Worm (Caenorhabditis elegans) whole organism, L3 larva: ENCODE results near the gene ubh-3.

Experiments used
- R02D3.7 ChIP-seq: fragments of 150-350 bp; optimal IDR thresholded peaks from 2 replicates; lab custom pipeline; 2014; ENCODE audit warnings: missing biosample characterization, missing genetic modification characterization
- ZK546.5 ChIP-seq: sonication (generic microtip); optimal IDR thresholded peaks from 2 replicates; lab custom pipeline; 2017; ENCODE audit warnings: missing biosample characterization, missing genetic modification characterization
- aly-2 ChIP-seq: fragments of 150-350 bp; optimal IDR thresholded peaks from 2 replicates; lab custom pipeline; 2014; ENCODE audit warnings: missing biosample characterization, missing genetic modification characterization
- ama-1 ChIP-seq: fragments of 150-350 bp; optimal IDR thresholded peaks from 2 replicates; lab custom pipeline; 2018
- ceh-16 ChIP-seq: sonication (generic microtip); optimal IDR thresholded peaks from 2 replicates; lab custom pipeline; 2017; ENCODE audit warnings: missing biosample characterization, missing genetic modification characterization
- ceh-28 ChIP-seq: fragments of 150-350 bp; optimal IDR thresholded peaks from 2 replicates; lab custom pipeline; 2014; ENCODE audit warnings: missing biosample characterization, missing genetic modification reagents, missing genetic modification characterization
- ceh-82 ChIP-seq: fragments of 150-350 bp; optimal IDR thresholded peaks from 2 replicates; lab custom pipeline; 2014; ENCODE audit warnings: missing biosample characterization, missing genetic modification characterization
- ceh-9 ChIP-seq: sonication (generic microtip); optimal IDR thresholded peaks from 2 replicates; lab custom pipeline; 2018; ENCODE audit warnings: missing biosample characterization, missing genetic modification characterization
- daf-12 ChIP-seq: fragments of 150-350 bp; optimal IDR thresholded peaks from 2 replicates; lab custom pipeline; 2014; ENCODE audit warnings: missing biosample characterization, missing genetic modification reagents, missing genetic modification characterization
- elt-1 ChIP-seq: fragments of 150-350 bp; optimal IDR thresholded peaks from 2 replicates; lab custom pipeline; 2014; ENCODE audit warnings: missing biosample characterization, missing genetic modification characterization
- elt-2 ChIP-seq: sonication (generic microtip); optimal IDR thresholded peaks from 2 replicates; lab custom pipeline; 2016; ENCODE audit warnings: missing genetic modification reagents, mild to moderate bottlenecking, missing genetic modification characterization, missing compliant biosample characterization
- elt-3 ChIP-seq, 3 experiments: fragments of 150-350 bp in 1 of 3; sonication (generic microtip) in 2 of 3; optimal IDR thresholded peaks; 2 replicates in 2 of 3; 4 replicates in 1 of 3; lab custom pipeline; 2014 to 2017; ENCODE audit warnings: missing biosample characterization in 3 of 3, missing genetic modification characterization in 3 of 3
- eor-1 ChIP-seq, 2 experiments: fragments of 150-350 bp; optimal IDR thresholded peaks; 2 replicates each; lab custom pipeline; 2014 to 2018; ENCODE audit warnings: missing biosample characterization in 2 of 2, missing genetic modification characterization in 2 of 2
- fkh-10 ChIP-seq: sonication (generic microtip); optimal IDR thresholded peaks from 2 replicates; lab custom pipeline; 2017; ENCODE audit warnings: missing biosample characterization, missing genetic modification reagents, missing genetic modification characterization
- hmg-11 ChIP-seq: sonication (generic microtip); optimal IDR thresholded peaks from 2 replicates; lab custom pipeline; 2016; ENCODE audit warnings: missing genetic modification characterization, missing compliant biosample characterization
- jun-1 ChIP-seq: fragments of 150-350 bp; optimal IDR thresholded peaks from 2 replicates; lab custom pipeline; 2014; ENCODE audit warnings: missing biosample characterization, missing genetic modification reagents, missing genetic modification characterization
- lin-15B ChIP-seq: fragments of 150-350 bp; optimal IDR thresholded peaks from 2 replicates; lab custom pipeline; 2014; ENCODE audit warnings: missing biosample characterization, missing genetic modification characterization
- lin-39 ChIP-seq: fragments of 150-350 bp; optimal IDR thresholded peaks from 2 replicates; lab custom pipeline; 2018; ENCODE audit warnings: missing biosample characterization, missing genetic modification reagents, missing genetic modification characterization
- lsy-12 ChIP-seq: sonication (generic microtip); optimal IDR thresholded peaks from 2 replicates; lab custom pipeline; 2016; ENCODE audit warnings: mild to moderate bottlenecking, missing genetic modification characterization, missing compliant biosample characterization
- mdl-1 ChIP-seq: fragments of 150-350 bp; optimal IDR thresholded peaks from 2 replicates; lab custom pipeline; 2014; ENCODE audit warnings: missing biosample characterization, missing genetic modification characterization
- mml-1 ChIP-seq: fragments of 150-350 bp; sonication (generic microtip); optimal IDR thresholded peaks from 3 replicates; lab custom pipeline; 2014; ENCODE audit warnings: missing biosample characterization, missing genetic modification characterization
- nfya-1 ChIP-seq: sonication (generic microtip); optimal IDR thresholded peaks from 2 replicates; lab custom pipeline; 2017; ENCODE audit warnings: missing genetic modification characterization, mild to moderate bottlenecking, missing compliant biosample characterization, antibody characterized with exemption, moderate library complexity; ENCODE audit not compliant: insufficient read depth
- nhr-11 ChIP-seq: fragments of 150-350 bp; optimal IDR thresholded peaks from 2 replicates; lab custom pipeline; 2014; ENCODE audit warnings: missing biosample characterization, missing genetic modification characterization
- nhr-23 ChIP-seq: fragments of 150-350 bp; optimal IDR thresholded peaks from 2 replicates; lab custom pipeline; 2014; ENCODE audit warnings: missing biosample characterization, missing genetic modification reagents, missing genetic modification characterization
- nhr-237 ChIP-seq: fragments of 150-350 bp; optimal IDR thresholded peaks from 2 replicates; lab custom pipeline; 2014; ENCODE audit warnings: missing biosample characterization, missing genetic modification characterization
- nhr-25 ChIP-seq: sonication (generic microtip); optimal IDR thresholded peaks from 2 replicates; lab custom pipeline; 2017; ENCODE audit warnings: missing biosample characterization, missing genetic modification characterization
- nhr-28 ChIP-seq: fragments of 150-350 bp; optimal IDR thresholded peaks from 2 replicates; lab custom pipeline; 2014; ENCODE audit warnings: missing biosample characterization, missing genetic modification characterization
- nhr-67 ChIP-seq: fragments of 150-350 bp; optimal IDR thresholded peaks from 2 replicates; lab custom pipeline; 2014; ENCODE audit warnings: missing biosample characterization, missing genetic modification characterization
- nhr-76 ChIP-seq: fragments of 150-350 bp; sonication (generic microtip); optimal IDR thresholded peaks from 5 replicates; lab custom pipeline; 2014; ENCODE audit warnings: missing biosample characterization, missing genetic modification characterization
- nhr-77 ChIP-seq: fragments of 150-350 bp; optimal IDR thresholded peaks from 2 replicates; lab custom pipeline; 2014; ENCODE audit warnings: missing biosample characterization, missing genetic modification characterization
- pha-4 ChIP-seq: fragments of 150-350 bp; optimal IDR thresholded peaks from 2 replicates; lab custom pipeline; 2014; ENCODE audit warnings: missing biosample characterization, missing genetic modification reagents, missing genetic modification characterization
- pqm-1 ChIP-seq: fragments of 150-350 bp; optimal IDR thresholded peaks from 2 replicates; lab custom pipeline; 2017; ENCODE audit warnings: missing biosample characterization, missing genetic modification characterization, inconsistent platforms
- sea-2 ChIP-seq: fragments of 150-350 bp; sonication (generic microtip); optimal IDR thresholded peaks from 4 replicates; lab custom pipeline; 2014; ENCODE audit warnings: missing biosample characterization, missing genetic modification reagents, missing genetic modification characterization
- skn-1 ChIP-seq: fragments of 150-350 bp; optimal IDR thresholded peaks from 2 replicates; lab custom pipeline; 2014; ENCODE audit warnings: missing biosample characterization, missing genetic modification characterization
- tbx-2 ChIP-seq: sonication (generic microtip); optimal IDR thresholded peaks from 2 replicates; lab custom pipeline; 2016; ENCODE audit warnings: mild to moderate bottlenecking, missing genetic modification characterization, missing compliant biosample characterization
- unc-39 ChIP-seq: sonication (generic microtip); optimal IDR thresholded peaks from 4 replicates; lab custom pipeline; 2017; ENCODE audit warnings: missing biosample characterization, missing genetic modification characterization
- unc-62 ChIP-seq: fragments of 150-350 bp; sonication (generic microtip); optimal IDR thresholded peaks from 4 replicates; lab custom pipeline; 2014; ENCODE audit warnings: missing biosample characterization, missing genetic modification reagents, missing genetic modification characterization
- ztf-4 ChIP-seq: fragments of 150-350 bp; optimal IDR thresholded peaks from 2 replicates; lab custom pipeline; 2014; ENCODE audit warnings: missing biosample characterization, missing genetic modification characterization

Gene ubh-3

ce11 chrV:6498903-6499302 lies 9.7 kb downstream of the ubh-3 start, which contains the start of gene W01A11.1:
TSS of gene W01A11.1 (plus strand) at chrV:6499224.
- TF ChIP-seq ceh-16 (no peak), elt-2 (tag; lab: Kevin White, UChicago) (peak; percentile 37)

- TF ChIP-seq elt-1 (peak; percentile 47), unc-39 (tag; lab: Kevin White, UChicago) (no peak), pha-4 (tag; lab: Kevin White, UChicago) (no peak)
Measured at ce11 chrV:6498441-6498840, 10.2 kb downstream of the ubh-3 start.

- TF ChIP-seq nhr-237 (tag; lab: Kevin White, UChicago): no peak
- no peak for TF ChIP-seq lsy-12
- no peak for TF ChIP-seq daf-12 (tag; lab: Kevin White, UChicago)
- TF ChIP-seq mdl-1 (tag; lab: Kevin White, UChicago): no peak
- no peak for TF ChIP-seq nhr-23
- TF ChIP-seq nfya-1: no peak
- TF ChIP-seq nhr-76 (tag; lab: Kevin White, UChicago): no peak
- TF ChIP-seq ztf-4 (tag; lab: Kevin White, UChicago): no peak
- no peak for TF ChIP-seq pha-4 (tag; lab: Kevin White, UChicago)
- no peak for TF ChIP-seq lin-39 (tag; lab: Kevin White, UChicago)
- TF ChIP-seq ZK546.5 (tag; lab: Kevin White, UChicago): no peak
- TF ChIP-seq nhr-67 (tag; lab: Kevin White, UChicago): no peak
- no peak for TF ChIP-seq ceh-82 (tag; lab: Kevin White, UChicago)
- no peak for TF ChIP-seq pqm-1 (tag; lab: Kevin White, UChicago)
- no peak for TF ChIP-seq lin-15B (tag; lab: Kevin White, UChicago)
- TF ChIP-seq ama-1 (lab: Kevin White, UChicago): no peak
Measured at ce11 chrV:6496611-6497158, 11.9 kb downstream of the ubh-3 start, which contains the start of gene dgtr-1. TSS of gene dgtr-1 (plus strand) at chrV:6497108.

ce11 chrV:6495353-6495752 lies 13.2 kb downstream of the ubh-3 start:
- TF ChIP-seq ama-1 (lab: Kevin White, UChicago): no peak
- no peak for TF ChIP-seq pha-4 (tag; lab: Kevin White, UChicago)

- TF ChIP-seq elt-1 (no peak), sea-2 (GFP tag; lab: Kevin White, UChicago) (no peak), pha-4 (tag; lab: Kevin White, UChicago) (no peak), aly-2 (tag; lab: Kevin White, UChicago) (no peak), mml-1 (no peak)
Measured at ce11 chrV:6493821-6494220, 14.8 kb downstream of the ubh-3 start, which contains the start of gene cpt-6. TSS of gene cpt-6 (minus strand) at chrV:6493921.

- TF ChIP-seq hmg-11: no peak
- peak; percentile 7 for TF ChIP-seq skn-1
- peak; percentile 87 for TF ChIP-seq elt-2 (tag; lab: Kevin White, UChicago)
- TF ChIP-seq nhr-77: no peak
- peak; percentile 33 for TF ChIP-seq pqm-1 (tag; lab: Kevin White, UChicago)
Measured at ce11 chrV:6492497-6492896, 16.1 kb downstream of the ubh-3 start.

DNA sequence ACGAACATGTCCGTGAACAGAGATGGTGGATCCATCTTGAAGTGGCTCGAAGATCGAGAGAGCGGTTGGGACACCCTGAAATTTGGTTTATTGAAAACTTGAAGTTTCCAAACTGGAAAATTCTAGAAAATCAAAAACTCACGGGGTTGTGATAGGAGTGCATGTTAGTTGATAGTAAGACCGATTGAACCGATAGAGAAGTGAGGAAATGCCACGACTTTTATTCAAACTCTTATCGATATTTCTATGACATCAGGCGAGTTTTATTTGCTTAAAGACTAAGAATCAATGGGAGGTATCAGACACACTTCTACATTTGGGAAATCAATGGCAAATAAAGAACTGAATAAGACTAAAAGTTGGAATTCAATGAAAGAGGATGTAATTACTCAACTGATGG lies 19.8 kb downstream of the ubh-3 start, which contains the start of gene lec-10:
TSS of gene lec-10 (minus strand) at position 272 of the 400 bp plus-strand sequence.
- TF ChIP-seq daf-12 (tag; lab: Kevin White, UChicago) (no peak), jun-1 (tag; lab: Kevin White, UChicago) (peak; percentile 26), elt-2 (tag; lab: Kevin White, UChicago) (peak; percentile 95), ama-1 (lab: Kevin White, UChicago) (no peak), unc-62 (no peak), nhr-23 (no peak), fkh-10 (GFP tag; lab: Kevin White, UChicago) (no peak), nhr-28 (tag; lab: Kevin White, UChicago) (no peak), elt-3 (tag; optimal IDR thresholded peaks at IDR 0.05; lab: Kevin White, UChicago) (no peak), mml-1 (no peak), ztf-4 (tag; lab: Kevin White, UChicago) (no peak), tbx-2 (no peak), eor-1 (tag; optimal IDR thresholded peaks at IDR 0.05; lab: Kevin White, UChicago) (no peak), pqm-1 (tag; lab: Kevin White, UChicago) (peak; percentile 89), nhr-76 (tag; lab: Kevin White, UChicago) (no peak), sea-2 (GFP tag; lab: Kevin White, UChicago) (no peak), nhr-11 (tag; lab: Kevin White, UChicago) (no peak), nhr-25 (tag; lab: Kevin White, UChicago) (no peak), nfya-1 (no peak), hmg-11 (no peak), pha-4 (tag; lab: Kevin White, UChicago) (peak; percentile 59), unc-39 (tag; lab: Kevin White, UChicago) (no peak), R02D3.7 (tag; lab: Kevin White, UChicago) (no peak), lin-39 (tag; lab: Kevin White, UChicago) (no peak), ceh-28 (no peak), lin-15B (tag; lab: Kevin White, UChicago) (no peak), ceh-9 (tag; lab: Kevin White, UChicago) (no peak)
